Worm (Caenorhabditis elegans) whole organism, L4/young adult: ENCODE results near the gene suca-1.

Experiments used
- W03F9.2 ChIP-seq: fragments of 150-350 bp; optimal IDR thresholded peaks from 2 replicates; lab custom pipeline; 2014; ENCODE audit warnings: missing biosample characterization, missing genetic modification characterization
- dao-5 ChIP-seq: sonication (generic microtip); optimal IDR thresholded peaks from 2 replicates; lab custom pipeline; 2016; ENCODE audit warnings: missing genotype, missing genetic modification characterization, moderate library complexity, missing compliant biosample characterization
- him-1 ChIP-seq: sonication (generic microtip); optimal IDR thresholded peaks from 2 replicates; lab custom pipeline; 2016; ENCODE audit warnings: missing genotype, missing genetic modification reagents, missing genetic modification characterization, missing compliant biosample characterization

ce11 chrX:10859622-10860021 lies 40.3 kb downstream of the suca-1 start:
- TF ChIP-seq him-1 (no peak), W03F9.2 (no peak), dao-5 (no peak)
